Worm (Caenorhabditis elegans) whole organism, young adult: Measurements from ENCODE around the gene glt-6.

Experiments used
- B0035.1 ChIP-seq: sonication (generic microtip); optimal IDR thresholded peaks from 2 replicates; lab custom pipeline; 2016; ENCODE audit warnings: missing genetic modification characterization, mild to moderate bottlenecking, missing compliant biosample characterization, missing genotype, missing genetic modification reagents
- C06A6.2 ChIP-seq: fragments of 200-800 bp; sonication (Bioruptor generic); conservative IDR thresholded peaks from 2 replicates; pipeline ENCODE4 v1.3.6; 2022; ENCODE audit warnings: missing genetic modification characterization, missing compliant biosample characterization
- D2030.7 ChIP-seq: fragments of 200-800 bp; sonication (Bioruptor generic); IDR thresholded peaks from 2 replicates; pipeline ENCODE4 v1.3.6; 2022; ENCODE audit warnings: missing genetic modification reagents, missing genetic modification characterization, missing compliant biosample characterization
- F33H1.4 ChIP-seq: fragments of 200-800 bp; sonication (Bioruptor generic); IDR thresholded peaks from 2 replicates; pipeline ENCODE4 v1.3.6; 2022; ENCODE audit warnings: missing genetic modification reagents, missing genetic modification characterization, missing compliant biosample characterization
- F37B4.10 ChIP-seq: fragments of 200-800 bp; sonication (Bioruptor generic); IDR thresholded peaks from 2 replicates; pipeline ENCODE4 v1.3.6; 2022; ENCODE audit warnings: missing genetic modification characterization, missing compliant biosample characterization
- F55B11.4 ChIP-seq: sonication (generic microtip); optimal IDR thresholded peaks from 2 replicates; lab custom pipeline; 2016; ENCODE audit warnings: missing compliant biosample characterization, missing genetic modification characterization, borderline replicate concordance; ENCODE audit not compliant: insufficient read depth
- F57C9.4 ChIP-seq: sonication (generic microtip); optimal IDR thresholded peaks from 2 replicates; lab custom pipeline; 2017; ENCODE audit warnings: mild to moderate bottlenecking, missing genetic modification characterization, missing compliant biosample characterization
- K11D2.4 ChIP-seq: fragments of 200-800 bp; sonication (Bioruptor generic); IDR thresholded peaks from 2 replicates; pipeline ENCODE4 v1.3.6; 2022; ENCODE audit warnings: missing genetic modification reagents, missing genetic modification characterization, missing compliant biosample characterization
- T07F8.4 ChIP-seq: sonication (generic microtip); optimal IDR thresholded peaks from 2 replicates; lab custom pipeline; 2016; ENCODE audit warnings: mild to moderate bottlenecking, missing genetic modification characterization, moderate library complexity, missing compliant biosample characterization
- Y53F4B.3 ChIP-seq: fragments of 200-800 bp; sonication (Bioruptor generic); IDR thresholded peaks from 2 replicates; pipeline ENCODE4 v1.3.6; 2022; ENCODE audit warnings: missing genetic modification reagents, missing genetic modification characterization, missing compliant biosample characterization
- Y53G8AR.9 ChIP-seq: fragments of 200-800 bp; sonication (Bioruptor generic); conservative IDR thresholded peaks from 2 replicates; pipeline ENCODE4 v1.3.6; 2022; ENCODE audit warnings: missing genetic modification reagents, missing genetic modification characterization, missing compliant biosample characterization
- Y79H2A.3 ChIP-seq: fragments of 200-800 bp; sonication (Bioruptor generic); conservative IDR thresholded peaks from 2 replicates; pipeline ENCODE4 v1.3.6; 2022; ENCODE audit warnings: missing genetic modification reagents, missing genetic modification characterization, missing compliant biosample characterization
- ama-1 ChIP-seq, 3 experiments: fragments of 150-350 bp in 1 of 3; sonication (generic microtip) in 2 of 3; optimal IDR thresholded peaks; 2 replicates each; lab custom pipeline; 2014 to 2018; ENCODE audit warnings: missing biosample characterization in 2 of 3, missing genetic modification characterization in 2 of 3, missing genetic modification reagents in 2 of 3
- attf-3 ChIP-seq: fragments of 200-800 bp; sonication (Bioruptor generic); conservative IDR thresholded peaks from 2 replicates; pipeline ENCODE4 v1.3.6; 2022; ENCODE audit warnings: missing genetic modification reagents, missing genetic modification characterization, missing compliant biosample characterization
- attf-5 ChIP-seq: fragments of 200-800 bp; sonication (Bioruptor generic); optimal IDR thresholded peaks from 2 replicates; lab custom pipeline; 2018; ENCODE audit warnings: mild to moderate bottlenecking, missing genetic modification characterization, missing compliant biosample characterization
- attf-6 ChIP-seq: fragments of 200-800 bp; sonication (Bioruptor generic); IDR thresholded peaks from 2 replicates; pipeline ENCODE4 v1.3.6; 2022; ENCODE audit warnings: missing genetic modification reagents, missing genetic modification characterization, missing compliant biosample characterization
- cebp-2 ChIP-seq: fragments of 200-800 bp; sonication (Bioruptor generic); IDR thresholded peaks from 2 replicates; pipeline ENCODE4 v1.3.6; 2022; ENCODE audit warnings: missing genetic modification characterization, missing compliant biosample characterization
- ceh-40 ChIP-seq: fragments of 200-800 bp; sonication (Bioruptor generic); IDR thresholded peaks from 2 replicates; pipeline ENCODE4 v1.3.6; 2022; ENCODE audit warnings: missing genetic modification characterization, missing compliant biosample characterization
- ceh-79 ChIP-seq: sonication (generic microtip); optimal IDR thresholded peaks from 2 replicates; lab custom pipeline; 2017; ENCODE audit warnings: mild to moderate bottlenecking, missing genetic modification characterization, missing compliant biosample characterization
- dpff-1 ChIP-seq: sonication (generic microtip); optimal IDR thresholded peaks from 2 replicates; lab custom pipeline; 2017; ENCODE audit warnings: mild to moderate bottlenecking, missing genetic modification characterization, missing compliant biosample characterization
- dpl-1 ChIP-seq: fragments of 150-350 bp; optimal IDR thresholded peaks from 2 replicates; lab custom pipeline; 2014; ENCODE audit warnings: missing biosample characterization, missing genetic modification reagents, missing genetic modification characterization
- egl-44 ChIP-seq: fragments of 200-800 bp; sonication (Bioruptor generic); IDR thresholded peaks from 2 replicates; pipeline ENCODE4 v1.3.6; 2022; ENCODE audit warnings: missing genetic modification reagents, missing genetic modification characterization, missing compliant biosample characterization
- egrh-3 ChIP-seq: fragments of 200-800 bp; sonication (Bioruptor generic); IDR thresholded peaks from 2 replicates; pipeline ENCODE4 v1.3.6; 2022; ENCODE audit warnings: missing genetic modification reagents, missing genetic modification characterization, missing compliant biosample characterization
- ets-4 ChIP-seq: fragments of 200-800 bp; sonication (Bioruptor generic); optimal IDR thresholded peaks from 2 replicates; lab custom pipeline; 2018; ENCODE audit warnings: mild to moderate bottlenecking, missing genetic modification characterization, missing compliant biosample characterization
- gei-17 ChIP-seq: fragments of 200-800 bp; sonication (Bioruptor generic); optimal IDR thresholded peaks from 2 replicates; lab custom pipeline; 2018; ENCODE audit warnings: mild to moderate bottlenecking, missing genetic modification characterization, missing compliant biosample characterization
- hmg-1.2 ChIP-seq: fragments of 200-800 bp; sonication (Bioruptor generic); IDR thresholded peaks from 2 replicates; pipeline ENCODE4 v1.3.6; 2022; ENCODE audit warnings: missing genetic modification reagents, missing genetic modification characterization, missing compliant biosample characterization
- hmg-20 ChIP-seq: fragments of 200-800 bp; sonication (Bioruptor generic); IDR thresholded peaks from 2 replicates; pipeline ENCODE4 v1.3.6; 2022; ENCODE audit warnings: missing genetic modification reagents, missing genetic modification characterization, missing compliant biosample characterization
- hrde-1 ChIP-seq: sonication (generic microtip); optimal IDR thresholded peaks from 2 replicates; lab custom pipeline; 2016; ENCODE audit warnings: missing genetic modification characterization, mild to moderate bottlenecking, missing compliant biosample characterization, moderate library complexity, missing genotype, missing genetic modification reagents, borderline replicate concordance
- hsf-1 ChIP-seq: fragments of 200-800 bp; sonication (Bioruptor generic); IDR thresholded peaks from 2 replicates; pipeline ENCODE4 v1.3.6; 2022; ENCODE audit warnings: missing genetic modification reagents, missing genetic modification characterization, missing compliant biosample characterization
- lin-40 ChIP-seq: sonication (generic microtip); optimal IDR thresholded peaks from 2 replicates; lab custom pipeline; 2016; ENCODE audit warnings: missing genetic modification characterization, mild to moderate bottlenecking, missing compliant biosample characterization, missing genotype, missing genetic modification reagents
- lsy-27 ChIP-seq: sonication (generic microtip); optimal IDR thresholded peaks from 2 replicates; lab custom pipeline; 2017; ENCODE audit warnings: missing genetic modification characterization, mild to moderate bottlenecking, missing compliant biosample characterization, antibody characterized with exemption, missing genotype, borderline replicate concordance; ENCODE audit not compliant: insufficient read depth
- madf-10 ChIP-seq: sonication (generic microtip); optimal IDR thresholded peaks from 2 replicates; lab custom pipeline; 2016; ENCODE audit warnings: mild to moderate bottlenecking, missing genetic modification characterization, missing compliant biosample characterization
- madf-8 ChIP-seq: fragments of 200-800 bp; sonication (Bioruptor generic); conservative IDR thresholded peaks from 2 replicates; pipeline ENCODE4 v1.3.6; 2022; ENCODE audit warnings: missing genetic modification reagents, missing genetic modification characterization, missing compliant biosample characterization
- mel-28 ChIP-seq: sonication (generic microtip); optimal IDR thresholded peaks from 2 replicates; lab custom pipeline; 2016; ENCODE audit warnings: borderline replicate concordance, mild to moderate bottlenecking, missing genetic modification characterization, missing compliant biosample characterization
- nhr-90 ChIP-seq: sonication (generic microtip); optimal IDR thresholded peaks from 2 replicates; lab custom pipeline; 2016; ENCODE audit warnings: missing genotype, mild to moderate bottlenecking, missing genetic modification characterization, missing compliant biosample characterization
- rcor-1 ChIP-seq: fragments of 200-800 bp; sonication (Bioruptor generic); IDR thresholded peaks from 2 replicates; pipeline ENCODE4 v1.3.6; 2022; ENCODE audit warnings: missing genetic modification reagents, missing genetic modification characterization, missing compliant biosample characterization
- rec-8 ChIP-seq, 2 experiments: sonication (generic microtip); optimal IDR thresholded peaks; 2 replicates each; lab custom pipeline; 2016; ENCODE audit warnings: mild to moderate bottlenecking in 2 of 2, missing genetic modification characterization in 2 of 2, missing genetic modification reagents in 2 of 2, missing genotype in 2 of 2, missing biosample characterization in 1 of 2, missing compliant biosample characterization in 1 of 2, moderate library complexity in 1 of 2
- sdz-38 ChIP-seq: sonication (generic microtip); optimal IDR thresholded peaks from 2 replicates; lab custom pipeline; 2016; ENCODE audit warnings: missing genotype, missing genetic modification characterization, missing compliant biosample characterization
- sea-2 ChIP-seq: fragments of 200-800 bp; sonication (Bioruptor generic); IDR thresholded peaks from 2 replicates; pipeline ENCODE4 v1.3.6; 2022; ENCODE audit warnings: missing genetic modification characterization, missing compliant biosample characterization
- snpc-1.1 ChIP-seq: sonication (generic microtip); optimal IDR thresholded peaks from 2 replicates; lab custom pipeline; 2017; ENCODE audit warnings: missing genetic modification characterization, mild to moderate bottlenecking, missing compliant biosample characterization, antibody characterized with exemption, moderate library complexity, missing genotype, missing genetic modification reagents; ENCODE audit not compliant: insufficient read depth
- somi-1 ChIP-seq: fragments of 200-800 bp; sonication (Bioruptor generic); optimal IDR thresholded peaks from 2 replicates; lab custom pipeline; 2018; ENCODE audit warnings: mild to moderate bottlenecking, missing genetic modification characterization, missing compliant biosample characterization
- sptf-2 ChIP-seq: fragments of 200-800 bp; sonication (Bioruptor generic); optimal IDR thresholded peaks from 2 replicates; lab custom pipeline; 2018; ENCODE audit warnings: mild to moderate bottlenecking, missing genetic modification characterization, missing compliant biosample characterization
- tlf-1 ChIP-seq: fragments of 200-800 bp; sonication (Bioruptor generic); optimal IDR thresholded peaks from 2 replicates; lab custom pipeline; 2018; ENCODE audit warnings: mild to moderate bottlenecking, missing genetic modification characterization, missing compliant biosample characterization
- unc-62 ChIP-seq: fragments of 150-350 bp; optimal IDR thresholded peaks from 2 replicates; lab custom pipeline; 2014; ENCODE audit warnings: missing biosample characterization, missing genetic modification reagents, missing genetic modification characterization
- xnd-1 ChIP-seq: sonication (generic microtip); optimal IDR thresholded peaks from 2 replicates; lab custom pipeline; 2016; ENCODE audit warnings: missing genotype, missing genetic modification reagents, missing genetic modification characterization, missing compliant biosample characterization
- ztf-25 ChIP-seq: fragments of 200-800 bp; sonication (Bioruptor generic); IDR thresholded peaks from 2 replicates; pipeline ENCODE4 v1.3.6; 2022; ENCODE audit warnings: missing genetic modification reagents, missing genetic modification characterization, missing compliant biosample characterization

The glt-6 gene

ce11 chrIV:7486201-7486947 is 17.0 kb upstream of the glt-6 start, which contains the start of the genes his-61 and his-62 (continued):
- TF ChIP-seq ceh-40 (GFP tag; lab: Robert Waterston, UW), result no peak
- TF ChIP-seq sdz-38, result no peak
- TF ChIP-seq ztf-25 (GFP tag; lab: Robert Waterston, UW), result no peak
- no peak for TF ChIP-seq attf-5 (GFP tag; lab: Kevin White, UChicago)
- no peak for TF ChIP-seq C06A6.2 (GFP tag; lab: Robert Waterston, UW)
- no peak for TF ChIP-seq sptf-2 (GFP tag; lab: Kevin White, UChicago)
- no peak for TF ChIP-seq K11D2.4 (GFP tag; lab: Robert Waterston, UW)
- no peak for TF ChIP-seq rec-8 (tag; optimal IDR thresholded peaks at IDR 0.05; lab: Kevin White, UChicago)
- TF ChIP-seq ama-1 (optimal IDR thresholded peaks at IDR 0.05; lab: Kevin White, UChicago), result no peak
- no peak for TF ChIP-seq ama-1 (GFP tag; optimal IDR thresholded peaks at IDR 0.05; lab: Kevin White, UChicago)
- TF ChIP-seq attf-6, result peak; percentile 80; the same call in 1 of the 2 replicates
- TF ChIP-seq unc-62 (GFP tag; lab: Kevin White, UChicago), result no peak
- peak; percentile 23 for TF ChIP-seq tlf-1 (GFP tag; lab: Kevin White, UChicago)
- no peak for TF ChIP-seq sea-2 (GFP tag; lab: Robert Waterston, UW)
- no peak for TF ChIP-seq madf-10
- TF ChIP-seq T07F8.4, result no peak
- no peak for TF ChIP-seq mel-28 (tag; lab: Kevin White, UChicago)
- peak; percentile 68 for TF ChIP-seq D2030.7
- no peak for TF ChIP-seq somi-1 (GFP tag; lab: Kevin White, UChicago)
- TF ChIP-seq attf-3 (GFP tag; lab: Robert Waterston, UW), result no peak
- TF ChIP-seq Y53F4B.3 (GFP tag; lab: Robert Waterston, UW), result no peak
- 0 out of 2 replicates have a peak, but pooled peaks have one; percentile 26 for TF ChIP-seq madf-8
- no peak for TF ChIP-seq lin-40 (tag; lab: Kevin White, UChicago)
- peak; percentile 20 for TF ChIP-seq hrde-1 (tag; lab: Kevin White, UChicago)
- TF ChIP-seq rcor-1 (GFP tag; lab: Robert Waterston, UW), result peak; percentile 9; the same call in 1 of the 2 replicates
- TF ChIP-seq F37B4.10 (GFP tag; lab: Robert Waterston, UW), result no peak
- no peak for TF ChIP-seq gei-17 (GFP tag; lab: Kevin White, UChicago)
- peak; percentile 80 for TF ChIP-seq hmg-1.2 (GFP tag; lab: Robert Waterston, UW)
- TF ChIP-seq egrh-3 (GFP tag; lab: Robert Waterston, UW), result no peak
- no peak for TF ChIP-seq ets-4 (GFP tag; lab: Kevin White, UChicago)
- peak; percentile 10; the same call in 1 of the 2 replicates for TF ChIP-seq Y79H2A.3
- TF ChIP-seq ceh-79, result no peak
- TF ChIP-seq dpl-1 (GFP tag; lab: Kevin White, UChicago), result no peak
- peak; percentile 10; the same call in 1 of the 2 replicates for TF ChIP-seq F33H1.4 (GFP tag; lab: Robert Waterston, UW)
- no peak for TF ChIP-seq lsy-27 (tag; lab: Kevin White, UChicago)
- no peak for TF ChIP-seq F55B11.4 (tag; lab: Kevin White, UChicago)
- TF ChIP-seq hmg-20, result no peak
- TF ChIP-seq B0035.1 (tag; lab: Kevin White, UChicago), result no peak
- TF ChIP-seq Y53G8AR.9, result peak; percentile 56
- TF ChIP-seq cebp-2 (GFP tag; lab: Robert Waterston, UW), result peak; percentile 62; the same call in 1 of the 2 replicates
- no peak for TF ChIP-seq snpc-1.1 (tag; lab: Kevin White, UChicago)
- TF ChIP-seq dpff-1 (tag; lab: Kevin White, UChicago), result no peak
- TF ChIP-seq F57C9.4, result no peak
- TF ChIP-seq egl-44 (GFP tag; lab: Robert Waterston, UW), result 0 out of 2 replicates have a peak, but pooled peaks have one; percentile 58
- TF ChIP-seq nhr-90, result peak; percentile 42
- peak; percentile 15; the same call in 1 of the 2 replicates for TF ChIP-seq hsf-1 (GFP tag; lab: Robert Waterston, UW)
- TF ChIP-seq xnd-1 (tag; lab: Kevin White, UChicago), result no peak
